Worm (Caenorhabditis elegans) whole organism, mixed stage, embryonic: ENCODE results near the gene W07E6.5.
A peak's percentile ranks its signal among the peaks of the same experiment; 100 is the strongest.

Experiments
- elt-3 ChIP-seq: fragments of 150-350 bp; optimal IDR thresholded peaks from 2 replicates; lab custom pipeline; 2014; ENCODE audit warnings: missing biosample characterization, missing genetic modification characterization
- lin-13 ChIP-seq: fragments of 150-350 bp; optimal IDR thresholded peaks from 2 replicates; lab custom pipeline; 2014; ENCODE audit warnings: missing biosample characterization, missing genetic modification characterization
- lsy-2 ChIP-seq: fragments of 150-350 bp; optimal IDR thresholded peaks from 2 replicates; lab custom pipeline; 2014; ENCODE audit warnings: missing biosample characterization, missing genetic modification characterization
- nhr-12 ChIP-seq: fragments of 150-350 bp; optimal IDR thresholded peaks from 2 replicates; lab custom pipeline; 2014; ENCODE audit warnings: missing biosample characterization, missing genetic modification characterization
- nhr-237 ChIP-seq: fragments of 150-350 bp; optimal IDR thresholded peaks from 2 replicates; lab custom pipeline; 2014; ENCODE audit warnings: missing biosample characterization, missing genetic modification characterization
- nhr-28 ChIP-seq: fragments of 150-350 bp; optimal IDR thresholded peaks from 2 replicates; lab custom pipeline; 2014; ENCODE audit warnings: missing biosample characterization, missing genetic modification characterization
- nhr-76 ChIP-seq: sonication (generic microtip); optimal IDR thresholded peaks from 2 replicates; lab custom pipeline; 2017; ENCODE audit warnings: missing biosample characterization, missing genetic modification characterization
- tbx-8 ChIP-seq: fragments of 200-800 bp; sonication (Bioruptor generic); optimal IDR thresholded peaks from 2 replicates; lab custom pipeline; 2018; ENCODE audit warnings: mild to moderate bottlenecking, missing genetic modification characterization, moderate library complexity, missing compliant biosample characterization

- TF ChIP-seq lsy-2 (tag; lab: Kevin White, UChicago) (peak; percentile 10), nhr-28 (tag; lab: Kevin White, UChicago) (no peak), lin-13 (tag; lab: Kevin White, UChicago) (no peak), tbx-8 (no peak), elt-3 (tag; lab: Kevin White, UChicago) (no peak), nhr-12 (tag; lab: Kevin White, UChicago) (no peak), nhr-76 (no peak), nhr-237 (tag; lab: Kevin White, UChicago) (no peak)
Observed at ce11 chrII:484328-484916, 11.1 kb downstream of the W07E6.5 start, which contains the start of the genes gldi-1 and prp-21.
